Fruit fly (Drosophila melanogaster) Kc167 (cell line): ENCODE data around the gene CCT2.

Experiments used
- Myc ChIP-seq: fragments of >200 bp; optimal IDR thresholded peaks from 2 replicates; lab custom pipeline; 2017; ENCODE audit warnings: missing external identifiers
- Sin3A ChIP-seq: fragments of >200 bp; optimal IDR thresholded peaks from 2 replicates; lab custom pipeline; 2018; ENCODE audit warnings: missing external identifiers
- h ChIP-seq: fragments of >200 bp; optimal IDR thresholded peaks from 3 replicates; lab custom pipeline; 2018; ENCODE audit warnings: missing external identifiers
- insv ChIP-seq: fragments of >200 bp; optimal IDR thresholded peaks from 3 replicates; lab custom pipeline; 2018; ENCODE audit warnings: missing external identifiers
- psq ChIP-seq: fragments of >200 bp; optimal IDR thresholded peaks from 2 replicates; lab custom pipeline; 2017; ENCODE audit warnings: missing external identifiers
- ttk ChIP-seq: sonication (Bioruptor generic); optimal IDR thresholded peaks from 2 replicates; lab custom pipeline; 2017; ENCODE audit warnings: missing external identifiers

CCT2 gene

dm6 chrX:9060078-9060477 lies 29.2 kb upstream of the CCT2 start:
- TF ChIP-seq ttk (lab: Kevin White, UChicago): no peak

- no peak for TF ChIP-seq ttk (lab: Kevin White, UChicago)
- no peak for TF ChIP-seq h (lab: Kevin White, UChicago)
- no peak for TF ChIP-seq psq (lab: Kevin White, UChicago)
- no peak for TF ChIP-seq Myc (lab: Kevin White, UChicago)
- TF ChIP-seq insv (lab: Kevin White, UChicago): no peak
- no peak for TF ChIP-seq Sin3A
Observed at dm6 chrX:9061299-9061698, 28.0 kb upstream of the CCT2 start.

- TF ChIP-seq Myc (lab: Kevin White, UChicago) (no peak), ttk (lab: Kevin White, UChicago) (no peak)
Observed at dm6 chrX:9062665-9063064, 26.6 kb upstream of the CCT2 start.

dm6 chrX:9063425-9063824 lies 25.9 kb upstream of the CCT2 start:
- TF ChIP-seq ttk (lab: Kevin White, UChicago): no peak

- no peak for TF ChIP-seq h (lab: Kevin White, UChicago)
- TF ChIP-seq Sin3A: no peak
- TF ChIP-seq Myc (lab: Kevin White, UChicago): no peak
- no peak for TF ChIP-seq psq (lab: Kevin White, UChicago)
- TF ChIP-seq ttk (lab: Kevin White, UChicago): no peak
Observed at dm6 chrX:9064029-9064428, 25.3 kb upstream of the CCT2 start.

- TF ChIP-seq Myc (lab: Kevin White, UChicago) (no peak), ttk (lab: Kevin White, UChicago) (no peak), Sin3A (no peak), psq (lab: Kevin White, UChicago) (no peak), insv (lab: Kevin White, UChicago) (no peak), h (lab: Kevin White, UChicago) (no peak)
Observed at dm6 chrX:9066802-9067489, 22.4 kb upstream of the CCT2 start.

- TF ChIP-seq Myc (lab: Kevin White, UChicago): no peak
- no peak for TF ChIP-seq insv (lab: Kevin White, UChicago)
- TF ChIP-seq ttk (lab: Kevin White, UChicago): no peak
- no peak for TF ChIP-seq Sin3A
- no peak for TF ChIP-seq h (lab: Kevin White, UChicago)
Observed at dm6 chrX:9067754-9068477, 21.4 kb upstream of the CCT2 start, which contains the start of gene CG15365. Gene CG15365, minus strand, starts transcription at chrX:9067983.

dm6 chrX:9068822-9069221 lies 20.5 kb upstream of the CCT2 start:
- TF ChIP-seq ttk (lab: Kevin White, UChicago): no peak
- no peak for TF ChIP-seq psq (lab: Kevin White, UChicago)
- TF ChIP-seq Myc (lab: Kevin White, UChicago): no peak
- TF ChIP-seq insv (lab: Kevin White, UChicago): no peak
- TF ChIP-seq Sin3A: no peak
- no peak for TF ChIP-seq h (lab: Kevin White, UChicago)

dm6 chrX:9071308-9071707 lies 18.0 kb upstream of the CCT2 start, which contains the start of gene CG10970:
Gene CG10970, minus strand, starts transcription at chrX:9071408.
- TF ChIP-seq h (lab: Kevin White, UChicago): no peak
- no peak for TF ChIP-seq psq (lab: Kevin White, UChicago)
- no peak for TF ChIP-seq ttk (lab: Kevin White, UChicago)
- no peak for TF ChIP-seq Sin3A

- TF ChIP-seq Myc (lab: Kevin White, UChicago): no peak
- TF ChIP-seq h (lab: Kevin White, UChicago): no peak
- TF ChIP-seq insv (lab: Kevin White, UChicago): no peak
- no peak for TF ChIP-seq psq (lab: Kevin White, UChicago)
- no peak for TF ChIP-seq ttk (lab: Kevin White, UChicago)
- no peak for TF ChIP-seq Sin3A
Observed at dm6 chrX:9074040-9074439, 15.3 kb upstream of the CCT2 start.

- TF ChIP-seq h (lab: Kevin White, UChicago) (no peak), Sin3A (no peak), insv (lab: Kevin White, UChicago) (no peak), Myc (lab: Kevin White, UChicago) (no peak), ttk (lab: Kevin White, UChicago) (no peak)
Observed at dm6 chrX:9075641-9076324, 13.5 kb upstream of the CCT2 start.

- no peak for TF ChIP-seq Myc (lab: Kevin White, UChicago)
- TF ChIP-seq insv (lab: Kevin White, UChicago): no peak
Observed at dm6 chrX:9077558-9077957, 11.8 kb upstream of the CCT2 start.
